Worm (Caenorhabditis elegans): Measurements from ENCODE around the gene atgl-1.

DNA sequence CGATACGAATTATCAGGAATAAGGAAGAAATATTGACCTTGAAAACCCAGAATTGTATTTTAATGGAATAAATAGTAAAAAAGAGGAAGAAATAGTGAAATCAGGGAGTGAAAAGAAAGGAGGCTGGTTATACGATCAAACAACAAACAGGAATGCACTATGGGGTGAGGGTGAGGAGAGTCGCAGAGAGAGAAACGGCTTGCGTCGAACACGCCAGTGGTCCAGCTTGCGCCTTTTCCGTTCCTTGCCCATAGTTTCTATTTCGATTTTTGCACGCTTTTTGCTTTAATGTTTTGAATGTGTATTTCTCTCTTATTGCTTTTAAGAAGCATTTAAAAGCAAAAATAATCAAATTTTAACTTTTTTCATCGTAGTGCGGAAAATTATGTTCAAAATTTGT lies 34.4 kb upstream of the atgl-1 start:
- TF ChIP-seq tbx-37 (GFP tag; conservative IDR thresholded peaks at IDR 0.05) (0 out of 2 replicates have a peak, but pooled peaks have one; percentile 46), hnd-1 (tag; optimal IDR thresholded peaks at IDR 0.05) (peak; percentile 28), sea-1 (GFP tag; conservative IDR thresholded peaks at IDR 0.05) (peak; percentile 64; the same call in 1 of the 2 replicates), F13C5.2 (tag; optimal IDR thresholded peaks at IDR 0.05) (peak; percentile 83), ceh-36 (tag; optimal IDR thresholded peaks at IDR 0.05) (peak; percentile 37), flt-1 (GFP tag; IDR thresholded peaks at IDR 0.05) (0 out of 2 replicates have a peak, but pooled peaks have one; percentile 42)

All from whole organism, early embryonic.